Worm (Caenorhabditis elegans) whole organism, early embryonic: ENCODE data around the gene W08F4.1.

Experiments used
- B0310.2 ChIP-seq: sonication (generic microtip); optimal IDR thresholded peaks from 2 replicates; lab custom pipeline; 2016; ENCODE audit warnings: mild to moderate bottlenecking, missing genetic modification characterization, missing compliant biosample characterization
- F13C5.2 ChIP-seq: sonication (generic microtip); optimal IDR thresholded peaks from 2 replicates; lab custom pipeline; 2017; ENCODE audit warnings: mild to moderate bottlenecking, missing genetic modification characterization, inconsistent platforms, missing compliant biosample characterization
- aly-1 ChIP-seq: sonication (generic microtip); optimal IDR thresholded peaks from 2 replicates; lab custom pipeline; 2016; ENCODE audit warnings: missing genetic modification characterization, missing compliant biosample characterization
- ama-1 ChIP-seq: fragments of 150-350 bp; optimal IDR thresholded peaks from 2 replicates; lab custom pipeline; 2014
- ceh-13 ChIP-seq: fragments of 200-800 bp; sonication (Bioruptor generic); optimal IDR thresholded peaks from 2 replicates; lab custom pipeline; 2018; ENCODE audit warnings: mild to moderate bottlenecking, missing genetic modification characterization, missing compliant biosample characterization
- ceh-36 ChIP-seq: sonication (generic microtip); optimal IDR thresholded peaks from 2 replicates; lab custom pipeline; 2016; ENCODE audit warnings: missing genetic modification characterization, inconsistent platforms, missing compliant biosample characterization
- ets-7 ChIP-seq: sonication (generic microtip); optimal IDR thresholded peaks from 2 replicates; lab custom pipeline; 2016; ENCODE audit warnings: missing genotype, missing genetic modification characterization, missing compliant biosample characterization
- flt-1 ChIP-seq: fragments of 200-800 bp; sonication (Bioruptor generic); IDR thresholded peaks from 2 replicates; pipeline ENCODE4 v1.3.6; 2022; ENCODE audit warnings: missing genetic modification characterization, missing compliant biosample characterization
- hmg-4 ChIP-seq: fragments of 200-800 bp; sonication (Bioruptor generic); optimal IDR thresholded peaks from 2 replicates; lab custom pipeline; 2018; ENCODE audit warnings: mild to moderate bottlenecking, missing genetic modification characterization, missing compliant biosample characterization
- pes-1 ChIP-seq: fragments of 200-800 bp; sonication (Bioruptor generic); IDR thresholded peaks from 2 replicates; pipeline ENCODE4 v1.3.6; 2022; ENCODE audit warnings: missing genetic modification reagents, missing genetic modification characterization, missing compliant biosample characterization
- scrt-1 ChIP-seq: fragments of 200-800 bp; sonication (Bioruptor generic); IDR thresholded peaks from 2 replicates; pipeline ENCODE4 v1.3.6; 2022; ENCODE audit warnings: missing genetic modification characterization, missing compliant biosample characterization
- tbx-11 ChIP-seq: fragments of 200-800 bp; sonication (Bioruptor generic); IDR thresholded peaks from 2 replicates; pipeline ENCODE4 v1.3.6; 2022; ENCODE audit warnings: missing genetic modification characterization, missing compliant biosample characterization
- tbx-37 ChIP-seq: fragments of 200-800 bp; sonication (Bioruptor generic); conservative IDR thresholded peaks from 2 replicates; pipeline ENCODE4 v1.3.6; 2022; ENCODE audit warnings: missing genetic modification reagents, missing genetic modification characterization, missing compliant biosample characterization

ce11 chrII:584321-584848, 8.9 kb upstream of the W08F4.1 start, which contains the start of the genes W08F4.12 and W08F4.13:
- TF ChIP-seq ceh-13 (no peak), ama-1 (lab: Kevin White, UChicago) (no peak), pes-1 (GFP tag; lab: Robert Waterston, UW) (no peak), flt-1 (GFP tag; lab: Robert Waterston, UW) (no peak), ceh-36 (tag; lab: Kevin White, UChicago) (no peak), hmg-4 (no peak), B0310.2 (tag; lab: Kevin White, UChicago) (no peak), aly-1 (no peak), ets-7 (no peak), F13C5.2 (tag; lab: Kevin White, UChicago) (no peak), scrt-1 (GFP tag; lab: Robert Waterston, UW) (no peak), tbx-37 (GFP tag; lab: Robert Waterston, UW) (no peak), tbx-11 (GFP tag; lab: Robert Waterston, UW) (no peak)
